Worm (Caenorhabditis elegans): ENCODE measurements around the gene phat-3.

ce11 chrV:4056203-4056602, 12.5 kb downstream of the phat-3 start:
- no peak for TF ChIP-seq mdl-1 (tag; optimal IDR thresholded peaks at IDR 0.05)
- TF ChIP-seq nhr-77 (tag; optimal IDR thresholded peaks at IDR 0.05), result no peak
- no peak for TF ChIP-seq elt-3 (tag; optimal IDR thresholded peaks at IDR 0.05)
- TF ChIP-seq unc-39 (tag; optimal IDR thresholded peaks at IDR 0.05), result no peak
- no peak for TF ChIP-seq C34F6.9 (tag; optimal IDR thresholded peaks at IDR 0.05)
- TF ChIP-seq alr-1 (tag; optimal IDR thresholded peaks at IDR 0.05), result no peak
- no peak for TF ChIP-seq egl-27 (tag; optimal IDR thresholded peaks at IDR 0.05)

Measured in whole organism, L2 larva.